Worm (Caenorhabditis elegans): ENCODE measurements around the gene cysl-1.

The cysl-1 gene

ce11 chrX:9958561-9958960 is 4.2 kb upstream of the cysl-1 start, which contains the start of gene ZC506.1:
TSS of gene ZC506.1 (plus strand) at chrX:9958960.
- TF ChIP-seq dmd-4 (tag; optimal IDR thresholded peaks at IDR 0.05) = no peak
- TF ChIP-seq blmp-1 (tag; optimal IDR thresholded peaks at IDR 0.05; ENCODE audit: insufficient read depth) = peak; percentile 61
- peak; percentile 91 for TF ChIP-seq lin-13 (GFP tag; optimal IDR thresholded peaks at IDR 0.05)
- peak; percentile 96 for TF ChIP-seq zag-1 (tag; optimal IDR thresholded peaks at IDR 0.05)
- TF ChIP-seq elt-1 (tag; optimal IDR thresholded peaks at IDR 0.05) = no peak
- TF ChIP-seq ZK546.5 (tag; optimal IDR thresholded peaks at IDR 0.05) = no peak
- TF ChIP-seq mbf-1 (tag; optimal IDR thresholded peaks at IDR 0.05) = peak; percentile 12
- peak; percentile 78 for TF ChIP-seq nhr-21 (tag; optimal IDR thresholded peaks at IDR 0.05)
- no peak for TF ChIP-seq elt-3 (tag; optimal IDR thresholded peaks at IDR 0.05)
- peak; percentile 92 for TF ChIP-seq mab-5 (tag; optimal IDR thresholded peaks at IDR 0.05)
- peak; percentile 88 for TF ChIP-seq ztf-4 (tag; optimal IDR thresholded peaks at IDR 0.05)
- TF ChIP-seq sma-9 (GFP tag; optimal IDR thresholded peaks at IDR 0.05) = peak; percentile 96
- TF ChIP-seq sma-9 (tag; optimal IDR thresholded peaks at IDR 0.05) = no peak
- TF ChIP-seq mdl-1 (tag; optimal IDR thresholded peaks at IDR 0.05) = peak; percentile 79 to 84
- peak; percentile 98 for TF ChIP-seq C34F6.9 (tag; optimal IDR thresholded peaks at IDR 0.05)
- peak; percentile 2 for TF ChIP-seq peb-1 (tag; optimal IDR thresholded peaks at IDR 0.05)
- no peak for TF ChIP-seq nhr-12 (tag; optimal IDR thresholded peaks at IDR 0.05)
- peak; percentile 61 for TF ChIP-seq unc-62 (GFP tag; optimal IDR thresholded peaks at IDR 0.05)
- TF ChIP-seq snpc-4 (tag; optimal IDR thresholded peaks at IDR 0.05) = peak; percentile 75
- TF ChIP-seq ceh-16 (tag; optimal IDR thresholded peaks at IDR 0.05) = peak; percentile 93
- TF ChIP-seq nhr-6 (tag; optimal IDR thresholded peaks at IDR 0.05) = peak; percentile 89
- peak; percentile 78 for TF ChIP-seq gmeb-1 (tag; optimal IDR thresholded peaks at IDR 0.05)
- TF ChIP-seq R02D3.7 (tag; optimal IDR thresholded peaks at IDR 0.05) = no peak
- TF ChIP-seq nhr-129 (tag; optimal IDR thresholded peaks at IDR 0.05) = peak; percentile 99
- TF ChIP-seq unc-55 (GFP tag; optimal IDR thresholded peaks at IDR 0.05) = peak; percentile 99
- no peak for TF ChIP-seq lin-39 (tag; optimal IDR thresholded peaks at IDR 0.05)
- no peak for TF ChIP-seq skn-1 (tag; optimal IDR thresholded peaks at IDR 0.05)
- no peak for TF ChIP-seq nhr-10 (tag; optimal IDR thresholded peaks at IDR 0.05)
- TF ChIP-seq Y55F3AM.14 (GFP tag; optimal IDR thresholded peaks at IDR 0.05) = peak; percentile 90
- TF ChIP-seq aly-2 (tag; optimal IDR thresholded peaks at IDR 0.05) = no peak
- TF ChIP-seq alr-1 (tag; optimal IDR thresholded peaks at IDR 0.05) = peak; percentile 6
- TF ChIP-seq nhr-11 (tag; optimal IDR thresholded peaks at IDR 0.05) = peak; percentile 55
- TF ChIP-seq ztf-1 (GFP tag; conservative IDR thresholded peaks at IDR 0.05) = no peak
- peak; percentile 2 for TF ChIP-seq unc-39 (tag; optimal IDR thresholded peaks at IDR 0.05)
- peak; percentile 98 for TF ChIP-seq crh-2 (tag; optimal IDR thresholded peaks at IDR 0.05)
- peak; percentile 25 for TF ChIP-seq nhr-77 (tag; optimal IDR thresholded peaks at IDR 0.05)
- TF ChIP-seq lsy-2 (tag; optimal IDR thresholded peaks at IDR 0.05) = peak; percentile 61 to 92
- peak; percentile 96 for TF ChIP-seq fos-1 (tag; optimal IDR thresholded peaks at IDR 0.05)
- no peak for TF ChIP-seq nhr-23 (tag; optimal IDR thresholded peaks at IDR 0.05)
- TF ChIP-seq F13H6.1 (tag; optimal IDR thresholded peaks at IDR 0.05) = peak; percentile 98
- peak; percentile 94 for TF ChIP-seq nhr-25 (tag; optimal IDR thresholded peaks at IDR 0.05)
- TF ChIP-seq ztf-11 (tag; optimal IDR thresholded peaks at IDR 0.05) = peak; percentile 31
- TF ChIP-seq lin-11 (tag; optimal IDR thresholded peaks at IDR 0.05) = peak; percentile 91
- TF ChIP-seq sma-3 (GFP tag; optimal IDR thresholded peaks at IDR 0.05) = peak; percentile 93
- TF ChIP-seq ceh-82 (tag; optimal IDR thresholded peaks at IDR 0.05) = peak; percentile 12
- peak; percentile 55 for TF ChIP-seq ama-1 (optimal IDR thresholded peaks at IDR 0.05)
- peak; percentile 36 for TF ChIP-seq nhr-237 (tag; optimal IDR thresholded peaks at IDR 0.05)
- TF ChIP-seq sem-4 (tag; optimal IDR thresholded peaks at IDR 0.05) = peak; percentile 95
- peak; percentile 87 for TF ChIP-seq egl-27 (tag; optimal IDR thresholded peaks at IDR 0.05)
